Fruit fly (Drosophila melanogaster): ENCODE results near the gene mkg-p.

The mkg-p gene

DNA sequence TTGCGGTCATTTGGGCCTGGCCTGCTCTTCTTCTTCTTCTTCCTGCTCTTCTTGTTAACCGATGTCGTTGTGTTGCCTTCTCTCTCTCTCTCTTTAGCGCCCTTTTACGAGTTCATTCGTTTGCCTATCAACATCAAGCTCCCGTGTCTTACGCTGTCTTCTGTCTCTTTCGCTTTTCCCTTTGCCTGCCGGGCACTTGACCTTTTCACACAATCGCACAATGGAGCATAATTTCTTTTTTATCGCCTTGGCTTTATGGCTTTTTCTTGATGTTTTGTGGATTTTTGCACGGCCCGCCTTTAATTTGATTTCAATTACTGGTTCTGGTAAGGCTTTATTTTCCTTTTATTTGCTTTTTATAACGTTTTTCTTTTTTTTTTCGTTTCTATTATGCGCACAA, 16.3 kb upstream of the mkg-p start:
- TF ChIP-seq CG13296 (GFP tag; optimal IDR thresholded peaks at IDR 0.05), result no peak
- peak in 1 of 2 experiments; percentile 90 for TF ChIP-seq Hr78 (GFP tag; optimal IDR thresholded peaks at IDR 0.05)
- TF ChIP-seq Ets65A (GFP tag), result peak; percentile 27
- peak; percentile 65 for TF ChIP-seq CG17385 (GFP tag; optimal IDR thresholded peaks at IDR 0.05)

DNA sequence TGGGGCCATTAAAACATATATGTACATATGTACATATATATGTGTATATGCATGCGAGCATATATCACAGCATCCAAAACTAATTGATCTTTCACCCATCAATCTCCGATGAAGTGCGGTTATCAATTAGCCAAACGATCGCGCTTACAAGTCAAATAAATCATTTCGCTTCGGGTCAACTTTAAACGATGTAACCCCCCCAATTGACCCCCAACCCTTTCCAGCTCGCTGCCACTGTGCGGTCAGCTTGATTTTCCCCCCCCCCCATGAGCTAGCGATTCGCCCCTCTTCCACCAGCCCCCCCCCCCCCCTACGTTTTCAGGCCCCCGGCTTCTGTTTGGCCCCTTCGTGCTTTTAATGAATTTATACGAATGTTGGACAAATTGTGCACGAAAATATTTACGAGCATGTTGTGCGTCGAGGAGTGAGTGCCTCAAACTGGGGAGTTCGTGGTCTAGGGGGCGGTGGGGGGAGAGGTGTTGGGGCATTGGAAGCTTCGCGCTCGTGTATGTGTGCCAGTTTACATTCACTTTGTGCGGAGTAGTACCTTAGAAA, 14.6 kb upstream of the mkg-p start:
- TF ChIP-seq ssp (GFP tag; IDR thresholded peaks at IDR 0.05), result no peak
- TF ChIP-seq zf30C (GFP tag; optimal IDR thresholded peaks at IDR 0.05), result no peak
- peak; percentile 85 for TF ChIP-seq Deaf1 (tag; optimal IDR thresholded peaks at IDR 0.05)
- TF ChIP-seq TFAM (GFP tag; optimal IDR thresholded peaks at IDR 0.05), result no peak
- TF ChIP-seq zfh1 (GFP tag; IDR thresholded peaks at IDR 0.05), result no peak
- no peak for TF ChIP-seq CG5953 (GFP tag; IDR thresholded peaks at IDR 0.05)
- no peak for TF ChIP-seq CG7556 (GFP tag; optimal IDR thresholded peaks at IDR 0.05)
- TF ChIP-seq CG6175 (GFP tag; IDR thresholded peaks at IDR 0.05), result peak; percentile 37; the same call in 1 of the 3 replicates
- TF ChIP-seq br (optimal IDR thresholded peaks at IDR 0.05), result no peak
- TF ChIP-seq CG6791 (GFP tag; IDR thresholded peaks at IDR 0.05; ENCODE audit: partially characterized antibody), result no peak
- TF ChIP-seq crol (GFP tag; IDR thresholded peaks at IDR 0.05), result peak; percentile 90
- no peak for TF ChIP-seq btn (GFP tag; optimal IDR thresholded peaks at IDR 0.05)
- TF ChIP-seq tna (GFP tag; IDR thresholded peaks at IDR 0.05; ENCODE audit: partially characterized antibody), result no peak
- TF ChIP-seq CG3838 (GFP tag; optimal IDR thresholded peaks at IDR 0.05), result no peak
- peak; percentile 29 for TF ChIP-seq kni (GFP tag; optimal IDR thresholded peaks at IDR 0.05)
- TF ChIP-seq Sin3A (optimal IDR thresholded peaks at IDR 0.05), result no peak
- no peak for TF ChIP-seq CG14965 (GFP tag; optimal IDR thresholded peaks at IDR 0.05; ENCODE audit: borderline replicate concordance)
- no peak for TF ChIP-seq CG9876 (GFP tag; optimal IDR thresholded peaks at IDR 0.05)
- TF ChIP-seq gem (tag; optimal IDR thresholded peaks at IDR 0.05), result no peak
- TF ChIP-seq CG15269 (tag; optimal IDR thresholded peaks at IDR 0.05), result no peak
- TF ChIP-seq h (optimal IDR thresholded peaks at IDR 0.05), result no peak
- no peak for TF ChIP-seq oc (tag; optimal IDR thresholded peaks at IDR 0.05)
- TF ChIP-seq CG13624 (GFP tag; optimal IDR thresholded peaks at IDR 0.05), result no peak
- TF ChIP-seq Ravus (GFP tag; IDR thresholded peaks at IDR 0.05), result no peak
- no peak for TF ChIP-seq NK7.1 (GFP tag; optimal IDR thresholded peaks at IDR 0.05)
- TF ChIP-seq ro (GFP tag; IDR thresholded peaks at IDR 0.05), result no peak
- TF ChIP-seq tll (GFP tag; optimal IDR thresholded peaks at IDR 0.05), result no peak
- TF ChIP-seq scrt (GFP tag; optimal IDR thresholded peaks at IDR 0.05), result no peak
- TF ChIP-seq C15 (GFP tag; IDR thresholded peaks at IDR 0.05), result no peak
- no peak for TF ChIP-seq rib (GFP tag; IDR thresholded peaks at IDR 0.05)
- no peak for TF ChIP-seq gt (GFP tag; IDR thresholded peaks at IDR 0.05)
- TF ChIP-seq ranshi (GFP tag; IDR thresholded peaks at IDR 0.05), result no peak
- TF ChIP-seq Hr78 (GFP tag; optimal IDR thresholded peaks at IDR 0.05), result peak in 1 of 2 experiments; percentile 98
- no peak for TF ChIP-seq sens-2 (GFP tag; IDR thresholded peaks at IDR 0.05)
- no peak for TF ChIP-seq Eip74EF (GFP tag; optimal IDR thresholded peaks at IDR 0.05)
- no peak for TF ChIP-seq Mad (GFP tag; optimal IDR thresholded peaks at IDR 0.05)
- no peak for TF ChIP-seq CG2712 (tag; optimal IDR thresholded peaks at IDR 0.05)
- TF ChIP-seq sd (tag; optimal IDR thresholded peaks at IDR 0.05), result peak; percentile 16
- TF ChIP-seq CG13296 (GFP tag; optimal IDR thresholded peaks at IDR 0.05), result no peak
- no peak for TF ChIP-seq Dip3 (GFP tag; optimal IDR thresholded peaks at IDR 0.05)
- no peak for TF ChIP-seq lola (GFP tag; optimal IDR thresholded peaks at IDR 0.05)
- TF ChIP-seq her (GFP tag; optimal IDR thresholded peaks at IDR 0.05), result no peak
- TF ChIP-seq bowl (GFP tag; IDR thresholded peaks at IDR 0.05), result no peak
- TF ChIP-seq CrebB (tag; optimal IDR thresholded peaks at IDR 0.05), result no peak
- no peak for TF ChIP-seq CG10147 (GFP tag; optimal IDR thresholded peaks at IDR 0.05)
- no peak for TF ChIP-seq Rfx (GFP tag; IDR thresholded peaks at IDR 0.05)
- TF ChIP-seq E2f2 (GFP tag; IDR thresholded peaks at IDR 0.05), result no peak
- no peak for TF ChIP-seq dpn (GFP tag; optimal IDR thresholded peaks at IDR 0.05)

Data from whole organism, embryonic.